Fruit fly (Drosophila melanogaster): ENCODE measurements around the gene CG32686.

dm6 chrX:10362127-10362526, 13.0 kb downstream of the CG32686 start:
- TF ChIP-seq Met (GFP tag; optimal IDR thresholded peaks at IDR 0.05), result no peak
- no peak for TF ChIP-seq CG6792 (GFP tag; optimal IDR thresholded peaks at IDR 0.05)
- TF ChIP-seq Blimp-1 (GFP tag; optimal IDR thresholded peaks at IDR 0.05), result no peak
- TF ChIP-seq eg (GFP tag; IDR thresholded peaks at IDR 0.05), result no peak
- no peak for TF ChIP-seq svp (GFP tag)
- no peak for TF ChIP-seq CG11762 (GFP tag; optimal IDR thresholded peaks at IDR 0.05; ENCODE audit: insufficient read depth)
